Worm (Caenorhabditis elegans) whole organism, L2 larva: ENCODE data around the gene prp-39.

Source experiments
- C34F6.9 ChIP-seq: fragments of 150-350 bp; optimal IDR thresholded peaks from 2 replicates; lab custom pipeline; 2014; ENCODE audit warnings: missing biosample characterization, missing genetic modification characterization
- R02D3.7 ChIP-seq: fragments of 150-350 bp; optimal IDR thresholded peaks from 2 replicates; lab custom pipeline; 2014; ENCODE audit warnings: missing biosample characterization, missing genetic modification characterization
- Y55F3AM.14 ChIP-seq: fragments of 200-800 bp; sonication (Bioruptor generic); optimal IDR thresholded peaks from 2 replicates; lab custom pipeline; 2018; ENCODE audit warnings: mild to moderate bottlenecking, missing genetic modification characterization, missing compliant biosample characterization
- ZK546.5 ChIP-seq: sonication (generic microtip); optimal IDR thresholded peaks from 2 replicates; lab custom pipeline; 2017; ENCODE audit warnings: missing biosample characterization, missing genetic modification characterization
- ama-1 ChIP-seq: fragments of 150-350 bp; optimal IDR thresholded peaks from 2 replicates; lab custom pipeline; 2018; ENCODE audit warnings: inconsistent platforms
- blmp-1 ChIP-seq: sonication (generic microtip); optimal IDR thresholded peaks from 2 replicates; lab custom pipeline; 2017; ENCODE audit warnings: missing genetic modification characterization, mild to moderate bottlenecking, missing compliant biosample characterization, antibody characterized with exemption, moderate library complexity; ENCODE audit not compliant: insufficient read depth
- ceh-16 ChIP-seq: fragments of 150-350 bp; optimal IDR thresholded peaks from 2 replicates; lab custom pipeline; 2014; ENCODE audit warnings: missing biosample characterization, missing genetic modification characterization
- ceh-82 ChIP-seq: fragments of 150-350 bp; optimal IDR thresholded peaks from 2 replicates; lab custom pipeline; 2014; ENCODE audit warnings: missing biosample characterization, missing genetic modification characterization
- crh-2 ChIP-seq: sonication (generic microtip); optimal IDR thresholded peaks from 2 replicates; lab custom pipeline; 2017; ENCODE audit warnings: missing biosample characterization, missing genetic modification characterization
- dmd-4 ChIP-seq: sonication (generic microtip); optimal IDR thresholded peaks from 2 replicates; lab custom pipeline; 2017; ENCODE audit warnings: missing biosample characterization, missing genetic modification characterization
- egl-27 ChIP-seq: sonication (generic microtip); optimal IDR thresholded peaks from 3 replicates; lab custom pipeline; 2017; ENCODE audit warnings: missing biosample characterization, missing genetic modification reagents, missing genetic modification characterization
- fos-1 ChIP-seq: fragments of 150-350 bp; optimal IDR thresholded peaks from 2 replicates; lab custom pipeline; 2014; ENCODE audit warnings: missing biosample characterization, missing genetic modification characterization
- gmeb-1 ChIP-seq: fragments of 150-350 bp; optimal IDR thresholded peaks from 2 replicates; lab custom pipeline; 2014; ENCODE audit warnings: missing biosample characterization, missing genetic modification characterization
- lin-11 ChIP-seq: fragments of 150-350 bp; sonication (generic microtip); optimal IDR thresholded peaks from 2 replicates; lab custom pipeline; 2014; ENCODE audit warnings: missing biosample characterization, missing genetic modification characterization, inconsistent platforms, mixed read lengths
- lin-13 ChIP-seq: fragments of 150-350 bp; optimal IDR thresholded peaks from 2 replicates; lab custom pipeline; 2014; ENCODE audit warnings: missing biosample characterization, missing genetic modification reagents, missing genetic modification characterization
- mab-5 ChIP-seq: fragments of 150-350 bp; optimal IDR thresholded peaks from 2 replicates; lab custom pipeline; 2014; ENCODE audit warnings: missing biosample characterization, missing genetic modification characterization
- mdl-1 ChIP-seq, 2 experiments: fragments of 150-350 bp in 1 of 2; sonication (generic microtip) in 1 of 2; optimal IDR thresholded peaks; 2 replicates each; lab custom pipeline; 2017; ENCODE audit warnings: missing biosample characterization in 2 of 2, missing genetic modification characterization in 2 of 2
- nhr-11 ChIP-seq: fragments of 150-350 bp; optimal IDR thresholded peaks from 2 replicates; lab custom pipeline; 2014; ENCODE audit warnings: missing biosample characterization, missing genetic modification characterization
- nhr-129 ChIP-seq: fragments of 150-350 bp; optimal IDR thresholded peaks from 2 replicates; lab custom pipeline; 2014; ENCODE audit warnings: missing biosample characterization, missing genetic modification characterization
- nhr-21 ChIP-seq: fragments of 150-350 bp; optimal IDR thresholded peaks from 2 replicates; lab custom pipeline; 2014; ENCODE audit warnings: missing biosample characterization, missing genetic modification characterization
- nhr-23 ChIP-seq: fragments of 150-350 bp; optimal IDR thresholded peaks from 2 replicates; lab custom pipeline; 2014; ENCODE audit warnings: missing biosample characterization, missing genetic modification reagents, missing genetic modification characterization
- nhr-237 ChIP-seq: fragments of 150-350 bp; optimal IDR thresholded peaks from 2 replicates; lab custom pipeline; 2014; ENCODE audit warnings: missing biosample characterization, missing genetic modification characterization
- nhr-25 ChIP-seq: fragments of 150-350 bp; sonication (generic microtip); optimal IDR thresholded peaks from 3 replicates; lab custom pipeline; 2014; ENCODE audit warnings: missing biosample characterization, missing genetic modification characterization
- nhr-6 ChIP-seq: fragments of 150-350 bp; optimal IDR thresholded peaks from 2 replicates; lab custom pipeline; 2014; ENCODE audit warnings: missing biosample characterization, missing genetic modification characterization
- sem-4 ChIP-seq: fragments of 150-350 bp; optimal IDR thresholded peaks from 2 replicates; lab custom pipeline; 2014; ENCODE audit warnings: missing biosample characterization, missing genetic modification reagents, missing genetic modification characterization
- skn-1 ChIP-seq: sonication (generic microtip); optimal IDR thresholded peaks from 2 replicates; lab custom pipeline; 2017; ENCODE audit warnings: missing biosample characterization, missing genetic modification characterization
- sma-3 ChIP-seq: sonication (generic microtip); optimal IDR thresholded peaks from 2 replicates; lab custom pipeline; 2016; ENCODE audit warnings: missing genetic modification reagents, missing genetic modification characterization, missing compliant biosample characterization
- sma-9 ChIP-seq, 2 experiments: fragments of 150-350 bp in 1 of 2; sonication (generic microtip) in 1 of 2; optimal IDR thresholded peaks; 2 replicates each; lab custom pipeline; 2014 to 2016; ENCODE audit warnings: missing genetic modification characterization in 2 of 2, mild to moderate bottlenecking in 1 of 2, missing biosample characterization in 1 of 2, missing compliant biosample characterization in 1 of 2, missing genetic modification reagents in 1 of 2, moderate library complexity in 1 of 2
- snpc-4 ChIP-seq: fragments of 150-350 bp; optimal IDR thresholded peaks from 2 replicates; lab custom pipeline; 2014; ENCODE audit warnings: missing biosample characterization, missing genetic modification characterization
- unc-55 ChIP-seq: fragments of 150-350 bp; sonication (generic microtip); optimal IDR thresholded peaks from 3 replicates; lab custom pipeline; 2014; ENCODE audit warnings: missing biosample characterization, missing genetic modification reagents, missing genetic modification characterization
- zag-1 ChIP-seq: fragments of 150-350 bp; optimal IDR thresholded peaks from 2 replicates; lab custom pipeline; 2014; ENCODE audit warnings: missing biosample characterization, missing genetic modification characterization
- ztf-1 ChIP-seq: fragments of 200-800 bp; sonication (Bioruptor generic); conservative IDR thresholded peaks from 2 replicates; pipeline ENCODE4 v1.3.6; 2022; ENCODE audit warnings: missing genetic modification characterization, missing compliant biosample characterization
- ztf-11 ChIP-seq: sonication (generic microtip); optimal IDR thresholded peaks from 2 replicates; lab custom pipeline; 2017; ENCODE audit warnings: missing biosample characterization, missing genetic modification characterization

prp-39 gene

DNA sequence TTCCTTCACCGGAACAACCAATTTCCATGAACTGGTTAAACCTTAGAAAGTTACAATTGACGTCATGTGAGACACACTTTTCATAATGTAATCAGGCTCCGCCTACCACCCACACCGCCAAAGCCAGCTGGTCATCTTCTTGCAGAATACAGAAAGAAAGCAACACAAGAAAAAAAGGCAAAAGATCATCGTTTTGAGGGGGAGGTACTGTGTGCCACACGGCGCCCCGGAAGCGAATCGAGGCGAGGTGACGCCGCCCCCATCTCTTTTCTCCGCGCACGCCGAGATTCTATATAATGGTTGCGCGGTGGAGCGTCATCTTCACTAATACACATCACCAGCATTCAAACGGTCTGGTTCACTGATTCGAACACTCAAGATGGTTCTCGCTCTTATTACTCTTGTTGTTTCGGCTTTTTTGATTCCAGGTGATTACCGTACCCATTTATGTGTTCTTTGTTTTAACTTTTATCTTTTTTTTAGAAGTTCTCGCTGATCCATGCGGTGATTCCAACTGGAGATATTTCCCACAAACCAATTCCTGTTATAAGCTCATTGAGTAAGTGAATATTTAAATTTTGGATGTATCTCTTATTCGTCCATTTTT, 17.5 kb upstream of the prp-39 start, which contains the start of gene clec-1:
clec-1 (plus strand) TSS at position 320 of the 607 bp plus-strand sequence.
- TF ChIP-seq ZK546.5 (no peak), sma-3 (GFP tag; lab: Kevin White, UChicago) (peak; percentile 19)

DNA sequence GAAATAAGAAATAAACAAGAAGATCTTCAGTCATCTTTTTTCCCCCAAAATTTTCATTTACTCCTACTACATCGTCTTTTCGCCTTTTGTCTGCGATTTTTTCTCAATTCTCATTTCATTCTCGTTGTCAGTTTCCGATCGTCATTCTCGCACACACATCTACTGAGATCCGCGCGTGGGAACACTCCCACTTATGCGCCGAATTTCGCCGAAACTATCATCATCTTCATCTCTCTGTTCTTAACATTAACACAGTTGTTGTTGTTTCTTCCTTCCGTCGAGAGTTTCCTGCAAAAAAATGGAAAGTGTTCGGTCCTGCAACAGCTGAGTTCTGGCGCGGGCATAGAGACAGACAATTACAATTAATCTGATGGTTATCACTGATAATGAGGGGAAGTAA, 15.2 kb upstream of the prp-39 start:
- TF ChIP-seq lin-13 (GFP tag; lab: Kevin White, UChicago) (no peak), mdl-1 (tag; optimal IDR thresholded peaks at IDR 0.05; lab: Kevin White, UChicago) (peak in 1 of 2 experiments; percentile 13), nhr-129 (peak; percentile 4), sma-3 (GFP tag; lab: Kevin White, UChicago) (peak; percentile 31), egl-27 (peak; percentile 38), ceh-82 (tag; lab: Kevin White, UChicago) (no peak), nhr-21 (tag; lab: Kevin White, UChicago) (peak; percentile 23), Y55F3AM.14 (peak; percentile 0)

ce11 chrV:5696177-5696576, 13.7 kb upstream of the prp-39 start:
- TF ChIP-seq fos-1 (tag; lab: Kevin White, UChicago) (peak; percentile 38), gmeb-1 (tag; lab: Kevin White, UChicago) (no peak)

ce11 chrV:5695635-5696034, 13.2 kb upstream of the prp-39 start:
- TF ChIP-seq nhr-129: peak; percentile 16
- TF ChIP-seq nhr-6 (tag; lab: Kevin White, UChicago): no peak
- peak; percentile 46 for TF ChIP-seq blmp-1 (tag; lab: Kevin White, UChicago)

DNA sequence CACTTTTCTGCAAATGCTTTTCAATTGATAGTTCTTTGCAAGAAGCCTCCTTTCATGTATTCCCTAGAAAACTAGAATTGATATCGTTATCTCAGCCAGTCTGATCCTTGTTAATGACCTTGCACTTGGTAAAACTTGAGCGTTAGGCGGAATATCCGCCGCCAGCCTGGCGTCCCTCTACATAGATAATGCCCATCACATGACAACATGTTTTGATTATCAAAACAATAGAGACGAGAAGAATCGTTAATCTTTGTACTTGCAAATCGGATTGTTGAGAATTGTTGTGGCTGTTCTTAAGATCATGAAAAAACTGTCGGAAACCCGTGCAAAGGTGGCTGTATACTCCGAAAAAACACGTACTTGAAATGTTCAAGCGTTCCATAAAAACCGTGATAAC, 11.2 kb upstream of the prp-39 start:
- no peak for TF ChIP-seq ceh-82 (tag; lab: Kevin White, UChicago)
- no peak for TF ChIP-seq ztf-1 (GFP tag; lab: Robert Waterston, UW)
- TF ChIP-seq gmeb-1 (tag; lab: Kevin White, UChicago): peak; percentile 22
- no peak for TF ChIP-seq ztf-11
- no peak for TF ChIP-seq C34F6.9 (tag; lab: Kevin White, UChicago)
- peak; percentile 38 for TF ChIP-seq sma-3 (GFP tag; lab: Kevin White, UChicago)
- peak; percentile 78 for TF ChIP-seq nhr-21 (tag; lab: Kevin White, UChicago)
- peak; percentile 26 for TF ChIP-seq nhr-129
- TF ChIP-seq nhr-25: peak; percentile 48
- no peak for TF ChIP-seq zag-1 (tag; lab: Kevin White, UChicago)
- peak; percentile 46 for TF ChIP-seq sma-9 (GFP tag; optimal IDR thresholded peaks at IDR 0.05; lab: Kevin White, UChicago)
- TF ChIP-seq sma-9 (tag; optimal IDR thresholded peaks at IDR 0.05; lab: Kevin White, UChicago): no peak
- no peak for TF ChIP-seq skn-1 (tag; lab: Kevin White, UChicago)
- TF ChIP-seq nhr-6 (tag; lab: Kevin White, UChicago): no peak
- TF ChIP-seq crh-2 (tag; lab: Kevin White, UChicago): no peak

ce11 chrV:5691665-5692407, 9.4 kb upstream of the prp-39 start, which contains the start of gene F25B4.8:
Gene F25B4.8 (minus strand): TSS chrV:5691715.
- TF ChIP-seq fos-1 (tag; lab: Kevin White, UChicago) (peak; percentile 5), mdl-1 (tag; optimal IDR thresholded peaks at IDR 0.05; lab: Kevin White, UChicago) (no peak), ztf-11 (no peak), nhr-6 (tag; lab: Kevin White, UChicago) (no peak), sma-3 (GFP tag; lab: Kevin White, UChicago) (no peak)

DNA sequence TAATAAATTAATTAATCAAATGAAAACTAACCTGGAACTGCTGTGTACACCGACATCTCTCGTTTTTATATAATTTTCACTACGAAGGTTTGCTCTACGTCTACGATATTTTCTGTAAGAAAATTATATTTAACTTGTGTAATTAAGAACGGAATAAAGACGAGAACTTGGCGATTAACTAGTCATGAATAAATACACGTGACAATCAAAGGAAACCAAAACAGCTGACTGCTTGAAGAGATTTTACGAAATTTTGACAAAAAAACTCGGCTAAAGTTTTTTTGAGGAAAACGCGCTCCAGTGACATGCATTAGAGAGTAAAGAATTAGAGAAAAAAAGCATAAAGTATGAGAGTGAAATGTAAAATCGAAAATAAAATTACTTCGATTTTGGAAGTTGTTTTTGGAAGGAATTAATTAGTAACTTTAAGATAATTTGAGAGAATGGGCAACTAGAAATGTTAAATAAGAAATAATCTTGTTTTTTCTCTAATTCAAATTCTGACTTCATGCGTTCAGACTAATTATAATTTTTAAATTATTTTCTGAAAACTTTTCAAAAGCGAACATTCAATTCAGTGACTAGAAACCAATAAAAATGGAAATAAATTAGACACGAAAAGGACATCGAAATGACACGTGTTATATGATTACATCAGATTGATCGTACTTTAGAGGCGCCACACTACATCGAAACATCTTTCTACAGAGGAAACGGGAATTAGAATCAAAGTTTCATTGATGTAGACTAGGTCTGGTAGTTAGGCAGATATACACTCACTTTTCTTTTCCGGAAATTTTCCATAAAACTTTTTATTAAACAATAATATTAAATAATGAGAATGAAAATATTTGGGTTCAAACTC, 4.9 kb upstream of the prp-39 start, which contains the start of gene F25B4.7:
F25B4.7 (minus strand) TSS at position 112 of the 865 bp plus-strand sequence.
- TF ChIP-seq sem-4: no peak
- no peak for TF ChIP-seq ZK546.5
- no peak for TF ChIP-seq ceh-16 (tag; lab: Kevin White, UChicago)
- TF ChIP-seq zag-1 (tag; lab: Kevin White, UChicago): no peak
- no peak for TF ChIP-seq R02D3.7 (tag; lab: Kevin White, UChicago)
- peak; percentile 68 for TF ChIP-seq C34F6.9 (tag; lab: Kevin White, UChicago)
- TF ChIP-seq crh-2 (tag; lab: Kevin White, UChicago): peak; percentile 67
- TF ChIP-seq gmeb-1 (tag; lab: Kevin White, UChicago): no peak
- no peak for TF ChIP-seq lin-11 (tag; lab: Kevin White, UChicago)
- TF ChIP-seq mab-5: no peak
- no peak for TF ChIP-seq skn-1 (tag; lab: Kevin White, UChicago)
- no peak for TF ChIP-seq dmd-4 (tag; lab: Kevin White, UChicago)
- no peak for TF ChIP-seq ztf-11
- peak; percentile 41 for TF ChIP-seq nhr-21 (tag; lab: Kevin White, UChicago)
- TF ChIP-seq nhr-11 (tag; lab: Kevin White, UChicago): no peak
- TF ChIP-seq snpc-4 (tag; lab: Kevin White, UChicago): no peak
- TF ChIP-seq mdl-1 (tag; optimal IDR thresholded peaks at IDR 0.05; lab: Kevin White, UChicago): no peak
- no peak for TF ChIP-seq nhr-237
- no peak for TF ChIP-seq nhr-23
- TF ChIP-seq ceh-82 (tag; lab: Kevin White, UChicago): no peak
- no peak for TF ChIP-seq ama-1 (lab: Kevin White, UChicago)
- peak; percentile 64 for TF ChIP-seq unc-55 (GFP tag; lab: Kevin White, UChicago)
